Worm (Caenorhabditis elegans) whole organism, young adult: ENCODE results near the gene zer-1.

Experiments used
- C06A6.2 ChIP-seq: fragments of 200-800 bp; sonication (Bioruptor generic); conservative IDR thresholded peaks from 2 replicates; pipeline ENCODE4 v1.3.6; 2022; ENCODE audit warnings: missing genetic modification characterization, missing compliant biosample characterization
- F33H1.4 ChIP-seq: fragments of 200-800 bp; sonication (Bioruptor generic); IDR thresholded peaks from 2 replicates; pipeline ENCODE4 v1.3.6; 2022; ENCODE audit warnings: missing genetic modification reagents, missing genetic modification characterization, missing compliant biosample characterization
- F49E8.2 ChIP-seq: sonication (generic microtip); optimal IDR thresholded peaks from 3 replicates; lab custom pipeline; 2017; ENCODE audit warnings: missing genetic modification characterization, mild to moderate bottlenecking, missing compliant biosample characterization, antibody characterized with exemption, moderate library complexity; ENCODE audit not compliant: insufficient read depth
- Y53G8AR.9 ChIP-seq: fragments of 200-800 bp; sonication (Bioruptor generic); conservative IDR thresholded peaks from 2 replicates; pipeline ENCODE4 v1.3.6; 2022; ENCODE audit warnings: missing genetic modification reagents, missing genetic modification characterization, missing compliant biosample characterization
- cebp-2 ChIP-seq: fragments of 200-800 bp; sonication (Bioruptor generic); IDR thresholded peaks from 2 replicates; pipeline ENCODE4 v1.3.6; 2022; ENCODE audit warnings: missing genetic modification characterization, missing compliant biosample characterization
- efl-1 ChIP-seq: fragments of 150-350 bp; optimal IDR thresholded peaks from 2 replicates; lab custom pipeline; 2014; ENCODE audit warnings: missing biosample characterization, missing genetic modification reagents, missing genetic modification characterization
- ekl-4 ChIP-seq: fragments of 200-800 bp; sonication (Bioruptor generic); IDR thresholded peaks from 2 replicates; pipeline ENCODE4 v1.3.6; 2022; ENCODE audit warnings: missing genetic modification reagents, missing genetic modification characterization, missing compliant biosample characterization
- hlh-26 ChIP-seq: fragments of 200-800 bp; sonication (Bioruptor generic); conservative IDR thresholded peaks from 2 replicates; pipeline ENCODE4 v1.3.6; 2022; ENCODE audit warnings: missing genetic modification reagents, missing genetic modification characterization, missing compliant biosample characterization
- hrde-1 ChIP-seq: sonication (generic microtip); optimal IDR thresholded peaks from 2 replicates; lab custom pipeline; 2016; ENCODE audit warnings: missing genetic modification characterization, mild to moderate bottlenecking, missing compliant biosample characterization, moderate library complexity, missing genotype, missing genetic modification reagents, borderline replicate concordance
- nfya-1 ChIP-seq: sonication (generic microtip); optimal IDR thresholded peaks from 2 replicates; lab custom pipeline; 2017; ENCODE audit warnings: antibody characterized with exemption, missing compliant biosample characterization, missing genetic modification characterization, borderline replicate concordance; ENCODE audit not compliant: insufficient read depth
- snpc-4 ChIP-seq, 5 experiments: fragments of 150-350 bp in 1 of 5; sonication (generic microtip) in 4 of 5; optimal IDR thresholded peaks; 2 replicates each; lab custom pipeline; 2014 to 2018; ENCODE audit warnings: missing genetic modification characterization in 5 of 5, missing biosample characterization in 3 of 5, antibody characterized with exemption in 2 of 5, mild to moderate bottlenecking in 2 of 5, missing compliant biosample characterization in 2 of 5, missing genotype in 2 of 5, moderate library complexity in 2 of 5, missing genetic modification reagents in 1 of 5
- xnd-1 ChIP-seq: sonication (generic microtip); optimal IDR thresholded peaks from 2 replicates; lab custom pipeline; 2016; ENCODE audit warnings: missing genotype, missing genetic modification reagents, missing genetic modification characterization, missing compliant biosample characterization

DNA sequence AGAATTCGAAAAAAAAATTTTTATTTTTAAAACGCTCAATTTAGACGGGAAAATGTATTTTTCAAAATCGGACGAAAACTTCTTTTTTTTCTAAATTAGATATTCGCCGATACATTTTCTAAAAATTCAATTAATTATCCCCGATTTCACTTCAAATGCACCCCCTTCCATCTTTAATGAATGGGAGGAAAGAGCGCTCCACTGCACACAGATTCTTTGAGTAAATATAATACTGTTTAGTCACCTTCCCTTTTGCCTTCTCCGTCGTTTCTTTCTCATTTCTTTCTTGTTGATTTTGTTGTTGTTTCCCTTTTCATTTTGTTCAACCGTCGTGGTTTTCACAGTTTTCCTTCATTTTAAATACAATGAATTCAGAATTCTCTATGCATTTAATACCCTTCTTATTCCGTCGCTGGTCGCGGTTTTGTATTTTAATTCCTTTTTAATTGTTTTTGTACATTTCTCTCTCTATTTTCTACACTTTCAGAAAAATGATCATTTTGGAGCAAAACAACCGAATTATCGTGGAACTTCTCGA lies 24.7 kb downstream of the zer-1 start, which contains the start of gene arx-4:
- no peak for TF ChIP-seq C06A6.2 (GFP tag; lab: Robert Waterston, UW)
- no peak for TF ChIP-seq hrde-1
- TF ChIP-seq cebp-2: no peak
- TF ChIP-seq F33H1.4 (GFP tag; lab: Robert Waterston, UW): no peak
- no peak for TF ChIP-seq Y53G8AR.9 (GFP tag; lab: Robert Waterston, UW)
- no peak for TF ChIP-seq nfya-1
- TF ChIP-seq F49E8.2 (tag; lab: Kevin White, UChicago): no peak
- no peak for TF ChIP-seq ekl-4
- no peak for TF ChIP-seq efl-1 (GFP tag; lab: Kevin White, UChicago)
- TF ChIP-seq hlh-26 (GFP tag; lab: Robert Waterston, UW): no peak
- no peak for TF ChIP-seq xnd-1 (tag; lab: Kevin White, UChicago)
- no peak for TF ChIP-seq snpc-4 (GFP tag; optimal IDR thresholded peaks at IDR 0.05; lab: Kevin White, UChicago)
- TF ChIP-seq snpc-4 (tag; optimal IDR thresholded peaks at IDR 0.05; lab: Kevin White, UChicago): no peak
